Worm (Caenorhabditis elegans) whole organism, L3 larva: ENCODE data around the gene cpr-9.

Experiments
- R02D3.7 ChIP-seq: fragments of 150-350 bp; optimal IDR thresholded peaks from 2 replicates; lab custom pipeline; 2014; ENCODE audit warnings: missing biosample characterization, missing genetic modification characterization
- aly-2 ChIP-seq: fragments of 150-350 bp; optimal IDR thresholded peaks from 2 replicates; lab custom pipeline; 2014; ENCODE audit warnings: missing biosample characterization, missing genetic modification characterization
- ceh-16 ChIP-seq: sonication (generic microtip); optimal IDR thresholded peaks from 2 replicates; lab custom pipeline; 2017; ENCODE audit warnings: missing biosample characterization, missing genetic modification characterization
- ceh-82 ChIP-seq: fragments of 150-350 bp; optimal IDR thresholded peaks from 2 replicates; lab custom pipeline; 2014; ENCODE audit warnings: missing biosample characterization, missing genetic modification characterization
- ceh-9 ChIP-seq: sonication (generic microtip); optimal IDR thresholded peaks from 2 replicates; lab custom pipeline; 2018; ENCODE audit warnings: missing biosample characterization, missing genetic modification characterization
- daf-12 ChIP-seq: fragments of 150-350 bp; optimal IDR thresholded peaks from 2 replicates; lab custom pipeline; 2014; ENCODE audit warnings: missing biosample characterization, missing genetic modification reagents, missing genetic modification characterization
- egl-27 ChIP-seq: sonication (generic microtip); optimal IDR thresholded peaks from 4 replicates; lab custom pipeline; 2017; ENCODE audit warnings: missing biosample characterization, missing genetic modification reagents, missing genetic modification characterization
- egl-5 ChIP-seq: fragments of 150-350 bp; optimal IDR thresholded peaks from 2 replicates; lab custom pipeline; 2017; ENCODE audit warnings: missing biosample characterization, missing genetic modification reagents, missing genetic modification characterization, inconsistent platforms
- elt-1 ChIP-seq: fragments of 150-350 bp; optimal IDR thresholded peaks from 2 replicates; lab custom pipeline; 2014; ENCODE audit warnings: missing biosample characterization, missing genetic modification characterization
- elt-2 ChIP-seq: sonication (generic microtip); optimal IDR thresholded peaks from 2 replicates; lab custom pipeline; 2016; ENCODE audit warnings: missing genetic modification reagents, mild to moderate bottlenecking, missing genetic modification characterization, missing compliant biosample characterization
- eor-1 ChIP-seq, 2 experiments: fragments of 150-350 bp; optimal IDR thresholded peaks; 2 replicates each; lab custom pipeline; 2014 to 2018; ENCODE audit warnings: missing biosample characterization in 2 of 2, missing genetic modification characterization in 2 of 2
- fkh-10 ChIP-seq: sonication (generic microtip); optimal IDR thresholded peaks from 2 replicates; lab custom pipeline; 2017; ENCODE audit warnings: missing biosample characterization, missing genetic modification reagents, missing genetic modification characterization
- fos-1 ChIP-seq: fragments of 150-350 bp; optimal IDR thresholded peaks from 2 replicates; lab custom pipeline; 2014; ENCODE audit warnings: missing biosample characterization, missing genetic modification characterization
- jun-1 ChIP-seq: fragments of 150-350 bp; optimal IDR thresholded peaks from 2 replicates; lab custom pipeline; 2014; ENCODE audit warnings: missing biosample characterization, missing genetic modification reagents, missing genetic modification characterization
- lin-39 ChIP-seq: fragments of 150-350 bp; optimal IDR thresholded peaks from 2 replicates; lab custom pipeline; 2018; ENCODE audit warnings: missing biosample characterization, missing genetic modification reagents, missing genetic modification characterization
- lsy-12 ChIP-seq: sonication (generic microtip); optimal IDR thresholded peaks from 2 replicates; lab custom pipeline; 2016; ENCODE audit warnings: mild to moderate bottlenecking, missing genetic modification characterization, missing compliant biosample characterization
- mdl-1 ChIP-seq: fragments of 150-350 bp; optimal IDR thresholded peaks from 2 replicates; lab custom pipeline; 2014; ENCODE audit warnings: missing biosample characterization, missing genetic modification characterization
- nfya-1 ChIP-seq: sonication (generic microtip); optimal IDR thresholded peaks from 2 replicates; lab custom pipeline; 2017; ENCODE audit warnings: missing genetic modification characterization, mild to moderate bottlenecking, missing compliant biosample characterization, antibody characterized with exemption, moderate library complexity; ENCODE audit not compliant: insufficient read depth
- nhr-12 ChIP-seq: fragments of 150-350 bp; optimal IDR thresholded peaks from 2 replicates; lab custom pipeline; 2014; ENCODE audit warnings: missing biosample characterization, missing genetic modification characterization
- nhr-23 ChIP-seq: fragments of 150-350 bp; optimal IDR thresholded peaks from 2 replicates; lab custom pipeline; 2014; ENCODE audit warnings: missing biosample characterization, missing genetic modification reagents, missing genetic modification characterization
- nhr-25 ChIP-seq: sonication (generic microtip); optimal IDR thresholded peaks from 2 replicates; lab custom pipeline; 2017; ENCODE audit warnings: missing biosample characterization, missing genetic modification characterization
- nhr-28 ChIP-seq: fragments of 150-350 bp; optimal IDR thresholded peaks from 2 replicates; lab custom pipeline; 2014; ENCODE audit warnings: missing biosample characterization, missing genetic modification characterization
- nhr-43 ChIP-seq: sonication (generic microtip); optimal IDR thresholded peaks from 2 replicates; lab custom pipeline; 2016; ENCODE audit warnings: mild to moderate bottlenecking, missing genetic modification characterization, missing compliant biosample characterization; ENCODE audit not compliant: poor library complexity, severe bottlenecking
- nhr-67 ChIP-seq: fragments of 150-350 bp; optimal IDR thresholded peaks from 2 replicates; lab custom pipeline; 2014; ENCODE audit warnings: missing biosample characterization, missing genetic modification characterization
- nhr-77 ChIP-seq: fragments of 150-350 bp; optimal IDR thresholded peaks from 2 replicates; lab custom pipeline; 2014; ENCODE audit warnings: missing biosample characterization, missing genetic modification characterization
- pha-4 ChIP-seq: fragments of 150-350 bp; optimal IDR thresholded peaks from 2 replicates; lab custom pipeline; 2014; ENCODE audit warnings: missing biosample characterization, missing genetic modification reagents, missing genetic modification characterization
- pqm-1 ChIP-seq: fragments of 150-350 bp; optimal IDR thresholded peaks from 2 replicates; lab custom pipeline; 2017; ENCODE audit warnings: missing biosample characterization, missing genetic modification characterization, inconsistent platforms
- sea-2 ChIP-seq: fragments of 150-350 bp; sonication (generic microtip); optimal IDR thresholded peaks from 4 replicates; lab custom pipeline; 2014; ENCODE audit warnings: missing biosample characterization, missing genetic modification reagents, missing genetic modification characterization
- skn-1 ChIP-seq: fragments of 150-350 bp; optimal IDR thresholded peaks from 2 replicates; lab custom pipeline; 2014; ENCODE audit warnings: missing biosample characterization, missing genetic modification characterization
- snpc-4 ChIP-seq: fragments of 150-350 bp; optimal IDR thresholded peaks from 2 replicates; lab custom pipeline; 2014; ENCODE audit warnings: missing biosample characterization, missing genetic modification characterization
- unc-62 ChIP-seq: fragments of 150-350 bp; sonication (generic microtip); optimal IDR thresholded peaks from 4 replicates; lab custom pipeline; 2014; ENCODE audit warnings: missing biosample characterization, missing genetic modification reagents, missing genetic modification characterization
- zag-1 ChIP-seq: fragments of 150-350 bp; optimal IDR thresholded peaks from 2 replicates; lab custom pipeline; 2014; ENCODE audit warnings: missing biosample characterization, missing genetic modification characterization
- ztf-11 ChIP-seq: fragments of 150-350 bp; optimal IDR thresholded peaks from 2 replicates; lab custom pipeline; 2014; ENCODE audit warnings: missing biosample characterization, missing genetic modification characterization

cpr-9 gene

ce11 chrV:12002866-12003485 lies at the start of gene cpr-9:
Gene cpr-9 (plus strand): TSS chrV:12003053.
- TF ChIP-seq pha-4 (tag; lab: Kevin White, UChicago) (peak; percentile 54), elt-2 (tag; lab: Kevin White, UChicago) (peak; percentile 93), jun-1 (tag; lab: Kevin White, UChicago) (no peak), pqm-1 (tag; lab: Kevin White, UChicago) (peak; percentile 94)

DNA sequence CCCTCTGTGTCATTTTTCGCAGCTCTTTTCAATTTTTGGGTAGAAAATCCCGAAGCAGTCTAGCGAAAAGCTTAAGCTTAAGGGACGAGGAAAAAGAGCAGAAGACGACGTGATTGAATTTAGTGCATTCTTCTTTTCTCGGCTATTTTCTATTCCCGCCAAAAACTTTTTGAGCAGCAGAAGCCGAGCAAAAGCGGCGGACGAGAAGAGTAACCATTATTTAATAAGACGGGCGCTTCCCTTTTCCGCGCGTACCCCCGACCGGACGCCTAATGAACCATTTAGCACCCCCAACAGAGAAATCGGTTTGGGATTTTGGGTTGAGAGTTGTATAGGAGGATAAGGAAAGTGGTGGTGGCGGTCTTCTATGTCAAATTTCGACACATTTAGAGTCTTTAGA lies 49.2 kb upstream of the cpr-9 start:
- no peak for TF ChIP-seq lin-39 (tag; lab: Kevin White, UChicago)
- peak; percentile 81 for TF ChIP-seq fkh-10 (GFP tag; lab: Kevin White, UChicago)

DNA sequence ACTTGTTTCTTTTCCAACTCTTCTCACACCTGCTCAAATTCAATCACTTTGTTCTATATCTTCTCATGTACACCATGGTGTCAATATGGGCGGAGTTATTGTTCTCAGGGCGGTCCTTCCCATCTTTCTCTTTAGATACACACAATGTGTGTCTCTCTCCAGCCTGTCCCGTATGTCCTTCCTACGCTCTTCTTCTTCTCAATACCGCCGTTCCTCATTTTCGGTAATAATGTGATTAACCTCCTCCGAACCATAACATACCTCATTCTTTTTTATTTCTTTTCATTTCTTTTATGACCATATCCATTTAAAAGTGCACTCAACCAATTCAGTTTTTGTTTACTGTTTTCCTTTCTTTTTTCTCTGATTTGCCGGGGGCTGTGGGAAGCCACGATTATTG lies 47.2 kb upstream of the cpr-9 start:
- TF ChIP-seq elt-2 (tag; lab: Kevin White, UChicago) = no peak
- TF ChIP-seq nhr-12 (tag; lab: Kevin White, UChicago) = no peak
- TF ChIP-seq elt-1 = no peak
- no peak for TF ChIP-seq lin-39 (tag; lab: Kevin White, UChicago)
- TF ChIP-seq lsy-12 (tag; lab: Kevin White, UChicago) = no peak
- no peak for TF ChIP-seq nhr-43
- peak; percentile 10 for TF ChIP-seq egl-5 (tag; lab: Kevin White, UChicago)
- TF ChIP-seq snpc-4 (tag; lab: Kevin White, UChicago) = no peak

DNA sequence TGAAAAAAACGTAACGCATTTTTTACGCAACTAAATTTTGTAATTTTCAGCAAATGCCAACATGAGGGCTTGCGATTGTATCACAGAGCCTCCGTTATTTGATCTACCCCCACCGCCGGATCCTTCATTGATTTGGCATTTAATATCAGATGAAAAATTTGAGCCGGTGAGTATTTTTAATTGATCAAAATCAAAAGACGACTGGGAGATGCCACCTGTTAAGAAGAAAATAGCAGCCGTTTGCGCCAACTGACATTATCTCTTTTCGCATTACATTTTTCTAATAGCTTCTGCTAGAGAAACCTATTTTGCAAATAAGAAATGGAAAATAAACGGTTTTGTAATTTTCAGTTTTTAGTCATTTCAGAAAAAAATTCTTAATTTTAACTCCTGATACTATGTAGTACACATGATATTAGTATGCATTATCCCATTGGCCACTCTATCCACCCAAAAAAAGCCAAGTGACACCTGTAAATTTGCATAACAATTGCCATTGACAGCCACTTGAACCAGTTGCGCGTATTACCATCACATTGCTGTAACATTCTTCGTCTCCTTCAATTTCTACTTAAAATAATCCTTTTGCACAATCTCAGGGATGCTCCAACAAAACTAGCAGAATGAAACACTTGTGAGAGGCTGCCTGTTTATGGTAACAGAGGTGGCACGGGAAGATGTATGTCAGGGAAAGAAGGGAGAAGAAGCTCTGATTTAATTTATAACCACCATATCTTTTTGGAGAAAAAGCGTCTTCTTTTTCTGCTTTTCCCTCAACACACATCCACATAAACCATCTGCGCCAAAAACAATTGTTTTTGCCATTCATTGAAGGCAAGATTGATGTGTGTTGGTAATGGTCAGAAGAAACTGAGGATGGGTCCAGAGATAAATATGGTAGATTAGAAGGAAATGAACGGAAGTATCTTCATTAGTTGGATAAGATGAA lies 44.2 kb upstream of the cpr-9 start, which contains the start of gene F58H1.5:
Gene F58H1.5, plus strand, starts transcription at position 51 of the 949 bp plus-strand sequence.
- peak; percentile 26 for TF ChIP-seq ceh-9
- TF ChIP-seq ceh-16 (tag; lab: Kevin White, UChicago) = no peak
- TF ChIP-seq, all 47 proteins: peak for 1

- TF ChIP-seq lin-39 (tag; lab: Kevin White, UChicago) (peak; percentile 38), ceh-9 (no peak)
- TF ChIP-seq, all 47 proteins: peak for 1
Observed at ce11 chrV:11960084-11960830, 42.6 kb upstream of the cpr-9 start.

DNA sequence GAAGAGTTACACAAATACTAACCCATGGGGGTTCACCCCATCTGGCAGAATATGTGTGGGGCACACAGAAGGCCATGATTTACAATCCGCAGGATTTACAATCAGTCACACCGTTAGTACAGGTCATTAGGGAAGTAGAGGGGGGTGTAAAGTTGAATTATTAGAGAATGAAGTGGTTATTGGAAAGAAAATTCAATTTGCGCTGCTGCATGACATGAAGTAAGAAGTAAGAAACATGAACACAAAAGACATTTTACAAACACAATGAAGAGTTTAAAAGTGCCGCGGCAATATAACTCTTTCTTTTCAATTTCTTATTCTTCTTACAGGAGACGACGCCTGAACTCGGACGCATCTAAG lies 42.0 kb upstream of the cpr-9 start:
- peak; percentile 28 for TF ChIP-seq fkh-10 (GFP tag; lab: Kevin White, UChicago)
- TF ChIP-seq ztf-11 (tag; lab: Kevin White, UChicago) = no peak

ce11 chrV:11964723-11965122 lies 38.1 kb upstream of the cpr-9 start, which contains the start of gene F58H1.7:
Gene F58H1.7 (minus strand): TSS chrV:11964823.
- TF ChIP-seq elt-1 (no peak), ceh-82 (tag; lab: Kevin White, UChicago) (no peak), egl-27 (tag; lab: Kevin White, UChicago) (no peak), lin-39 (tag; lab: Kevin White, UChicago) (no peak), jun-1 (tag; lab: Kevin White, UChicago) (no peak), fos-1 (tag; lab: Kevin White, UChicago) (no peak), eor-1 (tag; optimal IDR thresholded peaks at IDR 0.05; lab: Kevin White, UChicago) (no peak), nhr-25 (tag; lab: Kevin White, UChicago) (no peak), skn-1 (tag; lab: Kevin White, UChicago) (no peak)

DNA sequence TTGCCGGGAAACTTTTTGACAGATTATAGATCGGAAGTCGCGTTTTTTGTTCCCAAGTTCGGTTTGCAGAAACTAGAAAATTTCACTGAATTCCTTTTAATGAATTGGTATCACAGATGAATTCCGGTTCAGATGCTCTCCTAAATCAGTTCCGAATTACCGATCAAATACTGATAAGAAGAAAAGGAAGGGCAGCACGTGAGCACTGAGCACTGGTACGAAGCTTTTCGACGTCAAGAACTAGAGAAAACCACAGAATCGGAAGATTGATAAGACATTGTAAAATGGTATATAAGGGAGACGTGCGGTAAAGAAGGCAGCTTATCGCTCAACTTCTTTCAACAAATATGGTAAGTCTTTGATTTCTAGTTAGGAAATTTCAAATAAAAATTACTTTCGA lies 27.6 kb upstream of the cpr-9 start, which contains the start of gene cpr-1:
Gene cpr-1, plus strand, starts transcription at position 319 of the 400 bp plus-strand sequence.
- TF ChIP-seq R02D3.7 (no peak), elt-2 (tag; lab: Kevin White, UChicago) (peak; percentile 99), nhr-23 (tag; lab: Kevin White, UChicago) (no peak), unc-62 (GFP tag; lab: Kevin White, UChicago) (no peak), zag-1 (tag; lab: Kevin White, UChicago) (no peak), fos-1 (tag; lab: Kevin White, UChicago) (no peak), nhr-77 (no peak), lin-39 (tag; lab: Kevin White, UChicago) (no peak), mdl-1 (tag; lab: Kevin White, UChicago) (no peak), nhr-28 (tag; lab: Kevin White, UChicago) (no peak), pqm-1 (tag; lab: Kevin White, UChicago) (peak; percentile 86), pha-4 (tag; lab: Kevin White, UChicago) (peak; percentile 21), daf-12 (tag; lab: Kevin White, UChicago) (no peak), jun-1 (tag; lab: Kevin White, UChicago) (peak; percentile 71), nfya-1 (tag; lab: Kevin White, UChicago) (no peak), ceh-9 (no peak), nhr-12 (tag; lab: Kevin White, UChicago) (no peak), aly-2 (tag; lab: Kevin White, UChicago) (no peak), nhr-67 (tag; lab: Kevin White, UChicago) (no peak), sea-2 (GFP tag; lab: Kevin White, UChicago) (no peak)
